Worm (Caenorhabditis elegans) whole organism, young adult: ENCODE results near the gene fezf-1.

Experiments
- C06A6.2 ChIP-seq: fragments of 200-800 bp; sonication (Bioruptor generic); conservative IDR thresholded peaks from 2 replicates; pipeline ENCODE4 v1.3.6; 2022; ENCODE audit warnings: missing genetic modification characterization, missing compliant biosample characterization
- pha-4 ChIP-seq: fragments of 150-350 bp; sonication (generic microtip); optimal IDR thresholded peaks from 2 replicates; lab custom pipeline; 2014; ENCODE audit warnings: missing biosample characterization, missing genetic modification reagents, missing genetic modification characterization
- somi-1 ChIP-seq: fragments of 200-800 bp; sonication (Bioruptor generic); optimal IDR thresholded peaks from 2 replicates; lab custom pipeline; 2018; ENCODE audit warnings: mild to moderate bottlenecking, missing genetic modification characterization, missing compliant biosample characterization
- unc-62 ChIP-seq: fragments of 150-350 bp; optimal IDR thresholded peaks from 2 replicates; lab custom pipeline; 2014; ENCODE audit warnings: missing biosample characterization, missing genetic modification reagents, missing genetic modification characterization

ce11 chrIV:13492271-13492670 is 26.4 kb downstream of the fezf-1 start, which contains the start of gene Y45F10A.7:
- TF ChIP-seq somi-1 (no peak), pha-4 (tag; lab: Kevin White, UChicago) (no peak), unc-62 (GFP tag; lab: Kevin White, UChicago) (no peak), C06A6.2 (GFP tag; lab: Robert Waterston, UW) (no peak)
